Worm (Caenorhabditis elegans) whole organism, young adult: ENCODE measurements around the gene pha-4.

Experiments used
- C06A6.2 ChIP-seq: fragments of 200-800 bp; sonication (Bioruptor generic); conservative IDR thresholded peaks from 2 replicates; pipeline ENCODE4 v1.3.6; 2022; ENCODE audit warnings: missing genetic modification characterization, missing compliant biosample characterization
- F22D6.2 ChIP-seq: sonication (generic microtip); optimal IDR thresholded peaks from 2 replicates; lab custom pipeline; 2016; ENCODE audit warnings: mild to moderate bottlenecking, missing genetic modification characterization, missing compliant biosample characterization
- F23B12.7 ChIP-seq: sonication (generic microtip); optimal IDR thresholded peaks from 2 replicates; lab custom pipeline; 2017; ENCODE audit warnings: missing genetic modification characterization, mild to moderate bottlenecking, missing compliant biosample characterization, antibody characterized with exemption, moderate library complexity; ENCODE audit not compliant: insufficient read depth
- F49E8.2 ChIP-seq: sonication (generic microtip); optimal IDR thresholded peaks from 3 replicates; lab custom pipeline; 2017; ENCODE audit warnings: missing genetic modification characterization, mild to moderate bottlenecking, missing compliant biosample characterization, antibody characterized with exemption, moderate library complexity; ENCODE audit not compliant: insufficient read depth
- F52B5.7 ChIP-seq: sonication (generic microtip); optimal IDR thresholded peaks from 2 replicates; lab custom pipeline; 2016; ENCODE audit warnings: mild to moderate bottlenecking, missing genetic modification characterization, missing compliant biosample characterization
- F55B11.4 ChIP-seq: sonication (generic microtip); optimal IDR thresholded peaks from 2 replicates; lab custom pipeline; 2016; ENCODE audit warnings: missing compliant biosample characterization, missing genetic modification characterization, borderline replicate concordance; ENCODE audit not compliant: insufficient read depth
- F57A8.1 ChIP-seq: fragments of 200-800 bp; sonication (Bioruptor generic); optimal IDR thresholded peaks from 2 replicates; lab custom pipeline; 2018; ENCODE audit warnings: mild to moderate bottlenecking, missing genetic modification characterization, moderate library complexity, missing compliant biosample characterization
- K12H6.12 ChIP-seq: fragments of 200-800 bp; sonication (Bioruptor generic); optimal IDR thresholded peaks from 2 replicates; lab custom pipeline; 2018; ENCODE audit warnings: mild to moderate bottlenecking, missing genetic modification characterization, missing compliant biosample characterization
- Y53G8AR.9 ChIP-seq: fragments of 200-800 bp; sonication (Bioruptor generic); conservative IDR thresholded peaks from 2 replicates; pipeline ENCODE4 v1.3.6; 2022; ENCODE audit warnings: missing genetic modification reagents, missing genetic modification characterization, missing compliant biosample characterization
- Y56A3A.18 ChIP-seq: fragments of 200-800 bp; sonication (Bioruptor generic); IDR thresholded peaks from 2 replicates; pipeline ENCODE4 v1.3.6; 2022; ENCODE audit warnings: missing genetic modification reagents, missing genetic modification characterization, missing compliant biosample characterization
- Y67H2A.10 ChIP-seq: fragments of 200-800 bp; sonication (Bioruptor generic); conservative IDR thresholded peaks from 2 replicates; pipeline ENCODE4 v1.3.6; 2022; ENCODE audit warnings: missing genetic modification reagents, missing genetic modification characterization, missing compliant biosample characterization
- Y95B8A.8 ChIP-seq: fragments of 200-800 bp; sonication (Bioruptor generic); IDR thresholded peaks from 2 replicates; pipeline ENCODE4 v1.3.6; 2022; ENCODE audit warnings: missing genetic modification reagents, missing genetic modification characterization, missing compliant biosample characterization
- akir-1 ChIP-seq: fragments of 200-800 bp; sonication (Bioruptor generic); optimal IDR thresholded peaks from 2 replicates; lab custom pipeline; 2018; ENCODE audit warnings: mild to moderate bottlenecking, missing genetic modification characterization, moderate library complexity, missing compliant biosample characterization
- ama-1 ChIP-seq, 3 experiments: fragments of 150-350 bp in 1 of 3; sonication (generic microtip) in 2 of 3; optimal IDR thresholded peaks; 2 replicates each; lab custom pipeline; 2014 to 2018; ENCODE audit warnings: missing biosample characterization in 2 of 3, missing genetic modification characterization in 2 of 3, missing genetic modification reagents in 2 of 3
- aptf-2 ChIP-seq: fragments of 200-800 bp; sonication (Bioruptor generic); conservative IDR thresholded peaks from 2 replicates; pipeline ENCODE4 v1.3.6; 2022; ENCODE audit warnings: missing genetic modification reagents, missing genetic modification characterization, missing compliant biosample characterization
- atf-7 ChIP-seq: sonication (generic microtip); optimal IDR thresholded peaks from 2 replicates; lab custom pipeline; 2017; ENCODE audit warnings: mild to moderate bottlenecking, missing genetic modification characterization, missing compliant biosample characterization
- cebp-1 ChIP-seq, 2 experiments: fragments of 200-800 bp in 1 of 2; sonication (Bioruptor generic) in 1 of 2; sonication (generic microtip) in 1 of 2; IDR thresholded peaks in 1 of 2; optimal IDR thresholded peaks in 1 of 2; 2 replicates each; pipeline versions ENCODE4 v1.3.6 to Lab custom; 2017 to 2022; ENCODE audit warnings: missing compliant biosample characterization in 2 of 2, missing genetic modification characterization in 2 of 2, mild to moderate bottlenecking in 1 of 2, missing genetic modification reagents in 1 of 2, moderate library complexity in 1 of 2
- ceh-100 ChIP-seq: fragments of 200-800 bp; sonication (Bioruptor generic); IDR thresholded peaks from 2 replicates; pipeline ENCODE4 v1.3.6; 2022; ENCODE audit warnings: missing genetic modification reagents, missing genetic modification characterization, missing compliant biosample characterization
- chd-7 ChIP-seq: sonication (generic microtip); optimal IDR thresholded peaks from 2 replicates; lab custom pipeline; 2016; ENCODE audit warnings: mild to moderate bottlenecking, missing genetic modification characterization, moderate library complexity, missing compliant biosample characterization
- die-1 ChIP-seq: sonication (generic microtip); optimal IDR thresholded peaks from 2 replicates; lab custom pipeline; 2016; ENCODE audit warnings: missing genotype, mild to moderate bottlenecking, missing genetic modification characterization, missing compliant biosample characterization
- egl-18 ChIP-seq: fragments of 200-800 bp; sonication (Bioruptor generic); IDR thresholded peaks from 2 replicates; pipeline ENCODE4 v1.3.6; 2022; ENCODE audit warnings: missing genetic modification reagents, missing genetic modification characterization, missing compliant biosample characterization
- hlh-12 ChIP-seq: sonication (generic microtip); optimal IDR thresholded peaks from 2 replicates; lab custom pipeline; 2016; ENCODE audit warnings: missing genetic modification characterization, missing compliant biosample characterization
- hmg-1.2 ChIP-seq: fragments of 200-800 bp; sonication (Bioruptor generic); IDR thresholded peaks from 2 replicates; pipeline ENCODE4 v1.3.6; 2022; ENCODE audit warnings: missing genetic modification reagents, missing genetic modification characterization, missing compliant biosample characterization
- hsf-1 ChIP-seq: fragments of 200-800 bp; sonication (Bioruptor generic); IDR thresholded peaks from 2 replicates; pipeline ENCODE4 v1.3.6; 2022; ENCODE audit warnings: missing genetic modification reagents, missing genetic modification characterization, missing compliant biosample characterization
- let-607 ChIP-seq, 2 experiments: fragments of 200-800 bp in 1 of 2; sonication (Bioruptor generic) in 1 of 2; sonication (generic microtip) in 1 of 2; optimal IDR thresholded peaks; 2 replicates each; lab custom pipeline; 2016 to 2018; ENCODE audit warnings: mild to moderate bottlenecking in 2 of 2, missing compliant biosample characterization in 2 of 2, missing genetic modification characterization in 2 of 2, moderate library complexity in 2 of 2, missing genotype in 1 of 2
- lin-26 ChIP-seq: fragments of 200-800 bp; sonication (Bioruptor generic); IDR thresholded peaks from 2 replicates; pipeline ENCODE4 v1.3.6; 2022; ENCODE audit warnings: missing genetic modification reagents, missing genetic modification characterization, missing compliant biosample characterization
- lir-1 ChIP-seq: fragments of 200-800 bp; sonication (Bioruptor generic); conservative IDR thresholded peaks from 2 replicates; pipeline ENCODE4 v1.3.6; 2022; ENCODE audit warnings: missing genetic modification reagents, missing genetic modification characterization, missing compliant biosample characterization
- madf-10 ChIP-seq: sonication (generic microtip); optimal IDR thresholded peaks from 2 replicates; lab custom pipeline; 2016; ENCODE audit warnings: mild to moderate bottlenecking, missing genetic modification characterization, missing compliant biosample characterization
- madf-3 ChIP-seq: fragments of 200-800 bp; sonication (Bioruptor generic); IDR thresholded peaks from 2 replicates; pipeline ENCODE4 v1.3.6; 2022; ENCODE audit warnings: missing genetic modification reagents, missing genetic modification characterization, missing compliant biosample characterization
- mxl-1 ChIP-seq: sonication (generic microtip); optimal IDR thresholded peaks from 2 replicates; lab custom pipeline; 2016; ENCODE audit warnings: missing genetic modification characterization, missing compliant biosample characterization
- pbrm-1 ChIP-seq: fragments of 200-800 bp; sonication (Bioruptor generic); IDR thresholded peaks from 2 replicates; pipeline ENCODE4 v1.3.6; 2022; ENCODE audit warnings: missing genetic modification reagents, missing genetic modification characterization, missing compliant biosample characterization
- pha-4 ChIP-seq: fragments of 150-350 bp; sonication (generic microtip); optimal IDR thresholded peaks from 2 replicates; lab custom pipeline; 2014; ENCODE audit warnings: missing biosample characterization, missing genetic modification reagents, missing genetic modification characterization
- snpc-3.4 ChIP-seq: sonication (generic microtip); optimal IDR thresholded peaks from 2 replicates; lab custom pipeline; 2017; ENCODE audit warnings: missing genetic modification characterization, mild to moderate bottlenecking, missing compliant biosample characterization, antibody characterized with exemption, moderate library complexity, missing genotype, missing genetic modification reagents
- snpc-4 ChIP-seq, 5 experiments: fragments of 150-350 bp in 1 of 5; sonication (generic microtip) in 4 of 5; optimal IDR thresholded peaks; 2 replicates each; lab custom pipeline; 2014 to 2018; ENCODE audit warnings: missing genetic modification characterization in 5 of 5, missing biosample characterization in 3 of 5, antibody characterized with exemption in 2 of 5, mild to moderate bottlenecking in 2 of 5, missing compliant biosample characterization in 2 of 5, missing genotype in 2 of 5, moderate library complexity in 2 of 5, missing genetic modification reagents in 1 of 5
- tbp1 ChIP-seq: fragments of 200-800 bp; sonication (Bioruptor generic); optimal IDR thresholded peaks from 2 replicates; lab custom pipeline; 2018; ENCODE audit warnings: mild to moderate bottlenecking, missing genetic modification characterization, missing compliant biosample characterization
- unc-62 ChIP-seq: fragments of 150-350 bp; optimal IDR thresholded peaks from 2 replicates; lab custom pipeline; 2014; ENCODE audit warnings: missing biosample characterization, missing genetic modification reagents, missing genetic modification characterization
- ztf-18 ChIP-seq: sonication (generic microtip); optimal IDR thresholded peaks from 2 replicates; lab custom pipeline; 2016; ENCODE audit warnings: missing genotype, mild to moderate bottlenecking, missing genetic modification characterization, missing compliant biosample characterization
- ztf-22 ChIP-seq: fragments of 200-800 bp; sonication (Bioruptor generic); optimal IDR thresholded peaks from 2 replicates; lab custom pipeline; 2018; ENCODE audit warnings: mild to moderate bottlenecking, missing genetic modification characterization, moderate library complexity, missing compliant biosample characterization
- ztf-28 ChIP-seq: fragments of 200-800 bp; sonication (Bioruptor generic); IDR thresholded peaks from 2 replicates; pipeline ENCODE4 v1.3.6; 2022; ENCODE audit warnings: missing genetic modification reagents, missing genetic modification characterization, missing compliant biosample characterization

The pha-4 gene

DNA sequence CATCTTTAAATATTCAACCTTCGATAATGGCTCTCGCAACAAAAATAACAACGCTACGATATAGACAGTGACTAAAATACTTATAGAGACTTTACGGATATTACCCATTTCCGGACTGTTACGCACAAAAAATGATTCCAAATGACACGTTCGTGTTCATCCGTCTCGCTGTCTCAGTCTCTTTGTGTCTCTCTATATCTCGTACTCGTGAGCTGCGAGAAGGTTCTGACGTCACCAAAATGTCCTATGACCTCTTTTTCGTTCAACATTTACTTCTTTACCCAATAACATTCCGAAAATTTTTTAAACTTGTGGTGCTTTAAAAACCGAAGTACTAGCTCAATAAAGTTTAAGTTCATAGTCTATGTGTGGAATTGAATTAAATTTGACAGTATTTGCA lies 42.7 kb upstream of the pha-4 start:
- TF ChIP-seq atf-7 (tag; lab: Kevin White, UChicago), result peak; percentile 9
- TF ChIP-seq hmg-1.2, result peak; percentile 51; the same call in 1 of the 2 replicates
- TF ChIP-seq ztf-18 (tag; lab: Kevin White, UChicago), result no peak
- no peak for TF ChIP-seq lin-26
- TF ChIP-seq Y67H2A.10 (GFP tag; lab: Robert Waterston, UW), result no peak
- TF ChIP-seq madf-3 (GFP tag; lab: Robert Waterston, UW), result no peak
- TF ChIP-seq madf-10 (tag; lab: Kevin White, UChicago), result no peak
- no peak for TF ChIP-seq chd-7 (tag; lab: Kevin White, UChicago)
- 0 out of 2 replicates have a peak, but pooled peaks have one; percentile 52 for TF ChIP-seq pbrm-1 (GFP tag; lab: Robert Waterston, UW)

DNA sequence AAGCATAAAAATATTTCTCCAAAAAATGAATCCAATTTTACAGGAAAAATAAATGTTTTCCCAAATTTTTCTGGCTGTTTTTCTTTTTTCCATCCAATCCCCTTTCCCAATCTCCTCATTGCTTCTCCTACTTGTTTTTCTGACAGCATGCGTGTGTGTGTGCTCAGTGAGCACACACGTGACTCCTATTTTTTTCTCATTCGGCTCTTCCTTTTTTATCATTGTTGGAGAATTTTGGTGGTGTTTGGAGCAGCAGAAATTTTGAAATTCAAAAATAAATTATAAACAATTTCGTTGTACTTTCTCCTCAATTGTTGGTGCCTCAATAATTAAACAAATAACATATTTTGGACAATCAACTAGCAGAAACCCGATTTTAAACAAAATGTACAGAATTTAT lies 42.2 kb upstream of the pha-4 start:
- TF ChIP-seq unc-62 (GFP tag; lab: Kevin White, UChicago) (no peak), K12H6.12 (tag; lab: Kevin White, UChicago) (peak; percentile 16), akir-1 (no peak), hlh-12 (no peak), cebp-1 (GFP tag; IDR thresholded peaks at IDR 0.05; lab: Robert Waterston, UW) (no peak), cebp-1 (tag; optimal IDR thresholded peaks at IDR 0.05; lab: Kevin White, UChicago) (peak; percentile 14), snpc-3.4 (tag; lab: Kevin White, UChicago) (no peak), ama-1 (optimal IDR thresholded peaks at IDR 0.05; lab: Kevin White, UChicago) (no peak), ama-1 (GFP tag; optimal IDR thresholded peaks at IDR 0.05; lab: Kevin White, UChicago) (no peak), F49E8.2 (no peak)
- TF ChIP-seq, all 124 proteins: peak for 2

- TF ChIP-seq F49E8.2 (no peak), mxl-1 (tag; lab: Kevin White, UChicago) (no peak), egl-18 (no peak), snpc-4 (GFP tag; optimal IDR thresholded peaks at IDR 0.05; lab: Kevin White, UChicago) (no peak), snpc-4 (tag; optimal IDR thresholded peaks at IDR 0.05; lab: Kevin White, UChicago) (no peak), C06A6.2 (GFP tag; lab: Robert Waterston, UW) (0 out of 2 replicates have a peak, but pooled peaks have one; percentile 27), hmg-1.2 (peak; percentile 19; the same call in 1 of the 2 replicates), cebp-1 (GFP tag; IDR thresholded peaks at IDR 0.05; lab: Robert Waterston, UW) (peak; percentile 81), cebp-1 (tag; optimal IDR thresholded peaks at IDR 0.05; lab: Kevin White, UChicago) (peak; percentile 93), lir-1 (0 out of 2 replicates have a peak, but pooled peaks have one; percentile 15)
Measured at ce11 chrV:20711733-20712132, 41.1 kb upstream of the pha-4 start.

- TF ChIP-seq ztf-22 (peak; percentile 57), tbp1 (GFP tag; lab: Kevin White, UChicago) (peak; percentile 51), die-1 (tag; lab: Kevin White, UChicago) (no peak), pha-4 (peak; percentile 81), aptf-2 (GFP tag; lab: Robert Waterston, UW) (no peak), hsf-1 (GFP tag; lab: Robert Waterston, UW) (no peak), cebp-1 (GFP tag; IDR thresholded peaks at IDR 0.05; lab: Robert Waterston, UW) (0 out of 2 replicates have a peak, but pooled peaks have one; percentile 19), cebp-1 (tag; optimal IDR thresholded peaks at IDR 0.05; lab: Kevin White, UChicago) (no peak), let-607 (tag; optimal IDR thresholded peaks at IDR 0.05; lab: Kevin White, UChicago) (peak in 1 of 2 experiments; percentile 11), F57A8.1 (no peak), Y53G8AR.9 (GFP tag; lab: Robert Waterston, UW) (no peak), Y95B8A.8 (GFP tag; lab: Robert Waterston, UW) (peak; percentile 12; the same call in 1 of the 2 replicates), ama-1 (optimal IDR thresholded peaks at IDR 0.05; lab: Kevin White, UChicago) (peak; percentile 25), ama-1 (GFP tag; optimal IDR thresholded peaks at IDR 0.05; lab: Kevin White, UChicago) (no peak), F55B11.4 (no peak), ceh-100 (GFP tag; lab: Robert Waterston, UW) (no peak), F52B5.7 (tag; lab: Kevin White, UChicago) (no peak), F23B12.7 (peak; percentile 66), Y56A3A.18 (GFP tag; lab: Robert Waterston, UW) (no peak), hmg-1.2 (peak; percentile 9; the same call in 1 of the 2 replicates), F22D6.2 (tag; lab: Kevin White, UChicago) (peak; percentile 58), ztf-28 (no peak)
Measured at ce11 chrV:20712318-20712993, 40.4 kb upstream of the pha-4 start.
